Fruit fly (Drosophila melanogaster): ENCODE data around the gene Akh.

Gene Akh

dm6 chr3L:4122185-4122767, 19.0 kb upstream of the Akh start, which contains the start of gene Chd64 (continued):
- TF ChIP-seq CG32772 (GFP tag; IDR thresholded peaks at IDR 0.05) = no peak
- TF ChIP-seq chinmo (GFP tag; IDR thresholded peaks at IDR 0.05; ENCODE audit: partially characterized antibody) = peak; percentile 91; the same call in 3 of the 4 replicates
- TF ChIP-seq HLH3B (GFP tag; IDR thresholded peaks at IDR 0.05) = no peak
- TF ChIP-seq CG7556 (GFP tag; optimal IDR thresholded peaks at IDR 0.05) = peak; percentile 53
- no peak for TF ChIP-seq nmo (GFP tag; optimal IDR thresholded peaks at IDR 0.05)
- peak; percentile 54 for TF ChIP-seq gro (GFP tag; optimal IDR thresholded peaks at IDR 0.05)
- no peak for TF ChIP-seq CG7786 (GFP tag; optimal IDR thresholded peaks at IDR 0.05)
- no peak for TF ChIP-seq sisA (GFP tag; IDR thresholded peaks at IDR 0.05)
- TF ChIP-seq Elba2 (GFP tag; optimal IDR thresholded peaks at IDR 0.05) = no peak
- peak; percentile 27 for TF ChIP-seq tup (GFP tag; optimal IDR thresholded peaks at IDR 0.05)
- peak; percentile 27 for TF ChIP-seq org-1 (GFP tag; optimal IDR thresholded peaks at IDR 0.05)
- peak; percentile 20 for TF ChIP-seq zf30C (GFP tag; optimal IDR thresholded peaks at IDR 0.05)
- peak; percentile 89 for TF ChIP-seq BtbVII (GFP tag; optimal IDR thresholded peaks at IDR 0.05)
- no peak for TF ChIP-seq CG15479 (GFP tag; optimal IDR thresholded peaks at IDR 0.05)
- TF ChIP-seq gsb-n (tag; optimal IDR thresholded peaks at IDR 0.05) = no peak
- no peak for TF ChIP-seq CG10366 (GFP tag; IDR thresholded peaks at IDR 0.05)
- TF ChIP-seq lbe (GFP tag; optimal IDR thresholded peaks at IDR 0.05) = peak; percentile 83
- TF ChIP-seq Fer2 (tag; optimal IDR thresholded peaks at IDR 0.05) = no peak
- TF ChIP-seq Dip3 (GFP tag; optimal IDR thresholded peaks at IDR 0.05) = no peak
- peak; percentile 37 for TF ChIP-seq az2 (GFP tag; optimal IDR thresholded peaks at IDR 0.05)
- TF ChIP-seq ash1 (GFP tag; optimal IDR thresholded peaks at IDR 0.05) = peak; percentile 8
- no peak for TF ChIP-seq fd96Cb (tag; optimal IDR thresholded peaks at IDR 0.05)
- no peak for TF ChIP-seq CG8281 (tag; optimal IDR thresholded peaks at IDR 0.05)
- no peak for TF ChIP-seq Scr (GFP tag; IDR thresholded peaks at IDR 0.05; ENCODE audit: partially characterized antibody)
- TF ChIP-seq CG3281 (GFP tag; optimal IDR thresholded peaks at IDR 0.05) = peak; percentile 52
- no peak for TF ChIP-seq CG8388 (GFP tag; optimal IDR thresholded peaks at IDR 0.05)
- no peak for TF ChIP-seq Doc2 (GFP tag; IDR thresholded peaks at IDR 0.05)
- no peak for TF ChIP-seq CG17802 (tag; optimal IDR thresholded peaks at IDR 0.05)
- no peak for TF ChIP-seq H2.0 (GFP tag; IDR thresholded peaks at IDR 0.05)
- TF ChIP-seq CG18011 (GFP tag; optimal IDR thresholded peaks at IDR 0.05) = no peak
- TF ChIP-seq Dip2 (GFP tag; IDR thresholded peaks at IDR 0.05) = no peak
- peak; percentile 46 for TF ChIP-seq CG12744 (GFP tag; optimal IDR thresholded peaks at IDR 0.05)
- TF ChIP-seq dan (GFP tag; IDR thresholded peaks at IDR 0.05) = no peak
- TF ChIP-seq CG4820 (GFP tag; optimal IDR thresholded peaks at IDR 0.05) = no peak
- TF ChIP-seq CG3995 (GFP tag; optimal IDR thresholded peaks at IDR 0.05) = no peak
- TF ChIP-seq CG12769 (tag; optimal IDR thresholded peaks at IDR 0.05) = peak; percentile 93
- peak; percentile 29 for TF ChIP-seq kni (GFP tag; optimal IDR thresholded peaks at IDR 0.05)
- no peak for TF ChIP-seq CG6654 (GFP tag; optimal IDR thresholded peaks at IDR 0.05)
- TF ChIP-seq emc (GFP tag; optimal IDR thresholded peaks at IDR 0.05) = no peak
- no peak for TF ChIP-seq CG10209 (GFP tag; optimal IDR thresholded peaks at IDR 0.05)
- TF ChIP-seq CG1233 (GFP tag; optimal IDR thresholded peaks at IDR 0.05) = no peak
- TF ChIP-seq seq (GFP tag; IDR thresholded peaks at IDR 0.05) = no peak; the same call in 1 of the 2 replicates
- TF ChIP-seq CG10267 (tag; optimal IDR thresholded peaks at IDR 0.05) = peak; percentile 68
- peak; percentile 53 for TF ChIP-seq PHDP (tag; optimal IDR thresholded peaks at IDR 0.05)
- no peak for TF ChIP-seq CG2129 (GFP tag; IDR thresholded peaks at IDR 0.05; ENCODE audit: partially characterized antibody)
- TF ChIP-seq vnd (GFP tag; IDR thresholded peaks at IDR 0.05; ENCODE audit: partially characterized antibody) = no peak
- no peak for TF ChIP-seq CG11504 (tag; optimal IDR thresholded peaks at IDR 0.05)
- peak; percentile 63; the same call in 2 of the 3 replicates for TF ChIP-seq CG11456 (GFP tag; IDR thresholded peaks at IDR 0.05)
- no peak for TF ChIP-seq sens-2 (GFP tag; IDR thresholded peaks at IDR 0.05)
- TF ChIP-seq CG13424 (tag; optimal IDR thresholded peaks at IDR 0.05) = no peak

Measured in whole organism, embryonic.